Fruit fly (Drosophila melanogaster) whole organism, embryonic: ENCODE measurements around the gene CG5892.
A peak's percentile ranks its signal among the peaks of the same experiment; 100 is the strongest.

Experiments
- CG10274 ChIP-seq: fragments of 200-800 bp; sonication (Bioruptor generic); optimal IDR thresholded peaks from 3 replicates; lab custom pipeline; 2017; ENCODE audit warnings: missing biosample characterization, mild to moderate bottlenecking, missing genetic modification characterization
- CG10366 ChIP-seq: fragments of 200-800 bp; sonication (Bioruptor generic); IDR thresholded peaks from 2 replicates; pipeline ENCODE4 v1.3.6; 2022; ENCODE audit warnings: missing biosample characterization, missing genetic modification characterization
- CG12155 ChIP-seq: fragments of 200-800 bp; sonication (Bioruptor generic); optimal IDR thresholded peaks from 3 replicates; lab custom pipeline; 2016; ENCODE audit warnings: missing biosample characterization, missing genetic modification characterization
- CG1233 ChIP-seq: fragments of 200-800 bp; sonication (Bioruptor generic); optimal IDR thresholded peaks from 4 replicates; lab custom pipeline; 2018; ENCODE audit warnings: missing biosample characterization, mild to moderate bottlenecking, missing genetic modification characterization
- CG13624 ChIP-seq: fragments of 200-800 bp; sonication (Bioruptor generic); optimal IDR thresholded peaks from 2 replicates; lab custom pipeline; 2016; ENCODE audit warnings: missing biosample characterization, missing genetic modification characterization
- CG13894 ChIP-seq: fragments of 200-800 bp; sonication (Bioruptor generic); optimal IDR thresholded peaks from 3 replicates; lab custom pipeline; 2018; ENCODE audit warnings: missing biosample characterization, mild to moderate bottlenecking, missing genetic modification characterization, moderate library complexity
- CG14050 ChIP-seq: fragments of 200-800 bp; sonication (Bioruptor generic); IDR thresholded peaks from 3 replicates; pipeline ENCODE4 v1.3.6; 2022; ENCODE audit warnings: missing biosample characterization, missing genetic modification characterization
- CG14441 ChIP-seq: fragments of 200-800 bp; sonication (Bioruptor generic); IDR thresholded peaks from 2 replicates; pipeline ENCODE4 v1.3.6; 2022; ENCODE audit warnings: missing biosample characterization, missing genetic modification characterization
- CG1529 ChIP-seq: fragments of 200-800 bp; sonication (Bioruptor generic); optimal IDR thresholded peaks from 3 replicates; lab custom pipeline; 2018; ENCODE audit warnings: missing biosample characterization, missing genetic modification characterization
- CG1603 ChIP-seq: fragments of 200-800 bp; sonication (Bioruptor generic); optimal IDR thresholded peaks from 2 replicates; lab custom pipeline; 2019; ENCODE audit warnings: missing biosample characterization, mild to moderate bottlenecking, missing genetic modification characterization, moderate library complexity
- CG17802 ChIP-seq: fragments of 200-800 bp; sonication (Bioruptor generic); optimal IDR thresholded peaks from 2 replicates; lab custom pipeline; 2018; ENCODE audit warnings: missing biosample characterization, mild to moderate bottlenecking, missing genetic modification characterization, moderate library complexity
- CG18011 ChIP-seq: fragments of 200-800 bp; sonication (Bioruptor generic); optimal IDR thresholded peaks from 2 replicates; lab custom pipeline; 2017; ENCODE audit warnings: missing biosample characterization, missing genetic modification characterization, mild to moderate bottlenecking, moderate library complexity, missing genotype
- CG1832 ChIP-seq: fragments of 200-800 bp; sonication (Bioruptor generic); optimal IDR thresholded peaks from 2 replicates; lab custom pipeline; 2017; ENCODE audit warnings: missing biosample characterization, mild to moderate bottlenecking, missing genetic modification characterization, inconsistent platforms
- CG2199 ChIP-seq: fragments of 200-800 bp; sonication (Bioruptor generic); IDR thresholded peaks from 3 replicates; pipeline ENCODE4 v1.3.6; 2022; ENCODE audit warnings: missing biosample characterization, missing genetic modification characterization
- CG30020 ChIP-seq: fragments of 200-800 bp; optimal IDR thresholded peaks from 2 replicates; lab custom pipeline; 2019; ENCODE audit warnings: missing biosample characterization, mild to moderate bottlenecking, missing genetic modification characterization, moderate library complexity
- CG30431 ChIP-seq: fragments of 200-800 bp; sonication (Bioruptor generic); optimal IDR thresholded peaks from 2 replicates; lab custom pipeline; 2017; ENCODE audit warnings: missing biosample characterization, missing genetic modification characterization
- CG32767 ChIP-seq: fragments of 200-800 bp; sonication (Bioruptor generic); IDR thresholded peaks from 2 replicates; pipeline ENCODE4 v1.3.6; 2022; ENCODE audit warnings: missing biosample characterization, missing genetic modification characterization
- CG3995 ChIP-seq: fragments of 200-800 bp; sonication (Bioruptor generic); optimal IDR thresholded peaks from 3 replicates; lab custom pipeline; 2016; ENCODE audit warnings: missing biosample characterization, missing genetic modification characterization
- CG6654 ChIP-seq: fragments of 200-800 bp; sonication (Bioruptor generic); optimal IDR thresholded peaks from 2 replicates; lab custom pipeline; 2017; ENCODE audit warnings: missing biosample characterization, mild to moderate bottlenecking, missing genetic modification characterization
- CG9215 ChIP-seq: fragments of 200-800 bp; sonication (Bioruptor generic); IDR thresholded peaks from 2 replicates; pipeline ENCODE4 v1.3.6; 2022; ENCODE audit warnings: missing biosample characterization, missing genetic modification characterization
- Dll ChIP-seq: fragments of 200-800 bp; sonication (Bioruptor generic); IDR thresholded peaks from 4 replicates; pipeline ENCODE4 v1.3.6; 2022; ENCODE audit warnings: missing biosample characterization, missing genetic modification characterization; ENCODE audit not compliant: partially characterized antibody
- H15 ChIP-seq: fragments of 200-800 bp; sonication (Bioruptor generic); IDR thresholded peaks from 3 replicates; pipeline ENCODE4 v1.3.6; 2022; ENCODE audit warnings: missing biosample characterization, missing genetic modification characterization
- Hey ChIP-seq: fragments of 200-800 bp; sonication (Bioruptor generic); optimal IDR thresholded peaks from 3 replicates; lab custom pipeline; 2018; ENCODE audit warnings: missing biosample characterization, mild to moderate bottlenecking, missing genetic modification characterization
- MTF-1 ChIP-seq: fragments of 200-800 bp; sonication (Bioruptor generic); optimal IDR thresholded peaks from 2 replicates; lab custom pipeline; 2018; ENCODE audit warnings: missing biosample characterization, mild to moderate bottlenecking, missing genetic modification characterization, borderline replicate concordance
- Optix ChIP-seq: fragments of 200-800 bp; sonication (Bioruptor generic); IDR thresholded peaks from 3 replicates; pipeline ENCODE4 v1.3.6; 2022; ENCODE audit warnings: missing biosample characterization, missing genetic modification characterization
- Spps ChIP-seq: fragments of 200-800 bp; sonication (Bioruptor generic); optimal IDR thresholded peaks from 2 replicates; lab custom pipeline; 2018; ENCODE audit warnings: missing biosample characterization, mild to moderate bottlenecking, missing genetic modification characterization
- ab ChIP-seq: fragments of 200-800 bp; sonication (Bioruptor generic); optimal IDR thresholded peaks from 2 replicates; lab custom pipeline; 2016; ENCODE audit warnings: missing biosample characterization, missing genetic modification characterization
- abd-A ChIP-seq: fragments of 200-800 bp; sonication (Bioruptor generic); optimal IDR thresholded peaks from 3 replicates; lab custom pipeline; 2019; ENCODE audit warnings: missing biosample characterization, mild to moderate bottlenecking, missing genetic modification characterization, moderate library complexity
- al ChIP-seq: fragments of 200-800 bp; sonication (Bioruptor generic); IDR thresholded peaks from 2 replicates; pipeline ENCODE4 v1.3.6; 2022; ENCODE audit warnings: missing biosample characterization, missing genetic modification characterization
- bowl ChIP-seq: fragments of 200-800 bp; sonication (Bioruptor generic); IDR thresholded peaks from 2 replicates; pipeline ENCODE4 v1.3.6; 2022; ENCODE audit warnings: missing biosample characterization, missing genetic modification characterization
- bsh ChIP-seq, 2 experiments: fragments of 200-800 bp; sonication (Bioruptor generic); optimal IDR thresholded peaks; 2 replicates each; lab custom pipeline; 2017 to 2018; ENCODE audit warnings: mild to moderate bottlenecking in 2 of 2, missing biosample characterization in 2 of 2, missing genetic modification characterization in 2 of 2, moderate library complexity in 1 of 2
- btn ChIP-seq: fragments of 200-800 bp; sonication (Bioruptor generic); optimal IDR thresholded peaks from 2 replicates; lab custom pipeline; 2016; ENCODE audit warnings: missing biosample characterization, missing genetic modification characterization
- cad ChIP-seq: fragments of >200 bp; optimal IDR thresholded peaks from 2 replicates; lab custom pipeline; 2017; ENCODE audit warnings: missing biosample characterization, missing genetic modification characterization
- cg ChIP-seq: fragments of 200-800 bp; sonication (Bioruptor generic); optimal IDR thresholded peaks from 3 replicates; lab custom pipeline; 2019; ENCODE audit warnings: missing biosample characterization, mild to moderate bottlenecking, missing genetic modification characterization, moderate library complexity
- chm ChIP-seq: fragments of 200-800 bp; sonication (Bioruptor generic); IDR thresholded peaks from 2 replicates; pipeline ENCODE4 v1.3.6; 2022; ENCODE audit warnings: missing biosample characterization, missing genetic modification characterization
- croc ChIP-seq: fragments of 200-800 bp; sonication (Bioruptor generic); conservative IDR thresholded peaks from 3 replicates; pipeline ENCODE4 v1.3.6; 2022; ENCODE audit warnings: missing biosample characterization, missing genetic modification characterization
- crol ChIP-seq: fragments of 200-800 bp; sonication (Bioruptor generic); IDR thresholded peaks from 2 replicates; pipeline ENCODE4 v1.3.6; 2022; ENCODE audit warnings: missing biosample characterization, missing genetic modification characterization
- ftz-f1 ChIP-seq: fragments of 200-800 bp; sonication (Bioruptor generic); optimal IDR thresholded peaks from 2 replicates; lab custom pipeline; 2016; ENCODE audit warnings: missing biosample characterization, missing genetic modification characterization
- gfzf ChIP-seq: fragments of 200-800 bp; sonication (Bioruptor generic); optimal IDR thresholded peaks from 2 replicates; lab custom pipeline; 2016; ENCODE audit warnings: missing biosample characterization, mild to moderate bottlenecking, missing genetic modification characterization, moderate library complexity
- gsb ChIP-seq: fragments of 200-800 bp; sonication (Bioruptor generic); IDR thresholded peaks from 2 replicates; pipeline ENCODE4 v1.3.6; 2022; ENCODE audit warnings: missing biosample characterization, missing genetic modification characterization
- hth ChIP-seq: fragments of >200 bp; optimal IDR thresholded peaks from 2 replicates; lab custom pipeline; 2017; ENCODE audit warnings: inconsistent platforms
- ind ChIP-seq: fragments of 200-800 bp; sonication (Bioruptor generic); optimal IDR thresholded peaks from 3 replicates; lab custom pipeline; 2016; ENCODE audit warnings: missing biosample characterization, missing genetic modification characterization
- knrl ChIP-seq: fragments of 200-800 bp; sonication (Bioruptor generic); IDR thresholded peaks from 3 replicates; pipeline ENCODE4 v1.3.6; 2022; ENCODE audit warnings: missing biosample characterization, missing genetic modification characterization; ENCODE audit not compliant: partially characterized antibody
- lab ChIP-seq: fragments of 200-800 bp; sonication (Bioruptor generic); optimal IDR thresholded peaks from 3 replicates; lab custom pipeline; 2017; ENCODE audit warnings: missing biosample characterization, missing genetic modification characterization, mild to moderate bottlenecking, moderate library complexity, missing genetic modification reagents
- onecut ChIP-seq: fragments of 200-800 bp; sonication (Bioruptor generic); IDR thresholded peaks from 2 replicates; pipeline ENCODE4 v1.3.6; 2022; ENCODE audit warnings: missing biosample characterization, missing genetic modification characterization
- otp ChIP-seq: fragments of 200-800 bp; sonication (Bioruptor generic); IDR thresholded peaks from 3 replicates; pipeline ENCODE4, ENCODE4 v1.3.6; 2022; ENCODE audit warnings: missing biosample characterization, missing genetic modification characterization
- pnt ChIP-seq: fragments of 200-800 bp; sonication (Bioruptor generic); optimal IDR thresholded peaks from 3 replicates; lab custom pipeline; 2016; ENCODE audit warnings: missing biosample characterization, missing genetic modification characterization
- ranshi ChIP-seq: fragments of 200-800 bp; sonication (Bioruptor generic); IDR thresholded peaks from 2 replicates; pipeline ENCODE4 v1.3.6; 2022; ENCODE audit warnings: missing biosample characterization, missing genetic modification characterization
- sc ChIP-seq, 3 experiments: fragments of >200 bp in 2 of 3; fragments of 200-800 bp in 1 of 3; sonication (Bioruptor generic) in 1 of 3; optimal IDR thresholded peaks; 2 replicates in 2 of 3; 3 replicates in 1 of 3; lab custom pipeline; 2017; ENCODE audit warnings: mild to moderate bottlenecking in 1 of 3, missing biosample characterization in 1 of 3, missing genetic modification characterization in 1 of 3, missing genetic modification reagents in 1 of 3
- sens-2 ChIP-seq: fragments of 200-800 bp; sonication (Bioruptor generic); IDR thresholded peaks from 2 replicates; pipeline ENCODE4 v1.3.6; 2022; ENCODE audit warnings: missing biosample characterization, missing genetic modification characterization
- ttk ChIP-seq: fragments of 200-800 bp; sonication (Bioruptor generic); IDR thresholded peaks from 2 replicates; pipeline ENCODE4 v2.1.2; 2022; ENCODE audit warnings: missing biosample characterization, missing genetic modification characterization
- yki ChIP-seq: fragments of >200 bp; optimal IDR thresholded peaks from 3 replicates; lab custom pipeline; 2018

The CG5892 gene

DNA sequence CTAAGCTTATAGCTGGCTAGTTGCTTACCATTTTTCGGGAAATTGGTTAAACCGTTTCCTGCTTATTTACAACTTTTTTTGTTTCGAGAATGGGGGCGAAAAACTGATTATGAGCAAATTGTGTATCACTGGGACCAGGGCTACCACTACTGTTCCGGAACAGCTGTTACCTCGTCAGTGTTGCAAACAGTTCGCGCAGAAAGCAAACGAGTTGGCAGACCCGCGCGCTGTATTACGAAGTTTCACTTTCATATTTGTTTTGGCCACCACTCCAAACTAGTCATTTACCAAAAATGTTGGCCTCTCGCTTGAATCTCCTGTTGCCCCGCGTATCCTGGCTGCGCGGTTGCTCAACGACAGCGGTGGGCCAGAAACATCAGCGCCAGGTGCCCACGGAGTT, 27.5 kb downstream of the CG5892 start, which contains the start of the genes AP-2sigma and Idi (continued):
- TF ChIP-seq CG10366 (GFP tag; lab: Robert Waterston, UW) (peak; percentile 32; the same call in 1 of the 2 replicates), CG30431 (GFP tag; lab: Kevin White, UChicago) (no peak), onecut (GFP tag; lab: Robert Waterston, UW) (no peak), bowl (GFP tag; lab: Robert Waterston, UW) (no peak), lab (GFP tag; lab: Kevin White, UChicago) (peak; percentile 50), croc (GFP tag; lab: Robert Waterston, UW) (peak; percentile 24; the same call in 1 of the 3 replicates), ttk (GFP tag; lab: Robert Waterston, UW) (no peak), CG10274 (no peak), pnt (no peak), abd-A (tag; lab: Kevin White, UChicago) (no peak), sens-2 (GFP tag; lab: Robert Waterston, UW) (no peak), Spps (no peak), cg (no peak), ab (GFP tag; lab: Kevin White, UChicago) (no peak), CG6654 (no peak), CG1233 (GFP tag; lab: Kevin White, UChicago) (no peak), CG12155 (GFP tag; lab: Kevin White, UChicago) (no peak), knrl (no peak; the same call in 2 of the 3 replicates), ind (GFP tag; lab: Kevin White, UChicago) (no peak), CG17802 (tag; lab: Kevin White, UChicago) (no peak), ranshi (no peak; the same call in 1 of the 2 replicates), sc (optimal IDR thresholded peaks at IDR 0.05; lab: Kevin White, UChicago) (no peak), sc (GFP tag; optimal IDR thresholded peaks at IDR 0.05; lab: Kevin White, UChicago) (no peak), H15 (GFP tag; lab: Robert Waterston, UW) (no peak), Optix (GFP tag; lab: Robert Waterston, UW) (no peak), ftz-f1 (GFP tag; lab: Kevin White, UChicago) (peak; percentile 38), CG1832 (GFP tag; lab: Kevin White, UChicago) (no peak), MTF-1 (GFP tag; lab: Kevin White, UChicago) (no peak), CG18011 (no peak), cad (GFP tag; lab: Kevin White, UChicago) (no peak), CG2199 (0 out of 3 replicates have a peak, but pooled peaks have one; percentile 25), CG3995 (GFP tag; lab: Kevin White, UChicago) (peak; percentile 76), CG30020 (no peak), Hey (tag; lab: Kevin White, UChicago) (no peak), Dll (GFP tag; lab: Robert Waterston, UW) (peak; percentile 39; the same call in 1 of the 4 replicates), bsh (GFP tag; optimal IDR thresholded peaks at IDR 0.05; lab: Kevin White, UChicago) (peak in 1 of 2 experiments; percentile 25), al (GFP tag; lab: Robert Waterston, UW) (no peak), otp (GFP tag; lab: Robert Waterston, UW) (peak; percentile 34; the same call in 1 of the 3 replicates), chm (peak; percentile 65), gsb (GFP tag; lab: Robert Waterston, UW) (no peak), CG13624 (GFP tag; lab: Kevin White, UChicago) (peak; percentile 69), crol (GFP tag; lab: Robert Waterston, UW) (no peak), CG32767 (peak; percentile 67; the same call in 1 of the 2 replicates), btn (GFP tag; lab: Kevin White, UChicago) (peak; percentile 7), CG1529 (no peak), hth (lab: Kevin White, UChicago) (no peak), CG14050 (GFP tag; lab: Robert Waterston, UW) (no peak), CG9215 (GFP tag; lab: Robert Waterston, UW) (no peak), CG13894 (tag; lab: Kevin White, UChicago) (peak; percentile 21), yki (lab: Kevin White, UChicago) (no peak), CG14441 (no peak), gfzf (GFP tag; lab: Kevin White, UChicago) (peak; percentile 17), CG1603 (tag; lab: Kevin White, UChicago) (peak; percentile 75)
